Worm (Caenorhabditis elegans) whole organism, mixed stage, embryonic: ENCODE results near the gene dnj-10.

ENCODE experiments used
- M03D4.4 ChIP-seq: sonication (generic microtip); optimal IDR thresholded peaks from 2 replicates; lab custom pipeline; 2017; ENCODE audit warnings: mild to moderate bottlenecking, missing genetic modification characterization, missing compliant biosample characterization
- bed-3 ChIP-seq: fragments of 200-800 bp; sonication (Bioruptor generic); optimal IDR thresholded peaks from 3 replicates; lab custom pipeline; 2018; ENCODE audit warnings: mild to moderate bottlenecking, missing genetic modification characterization, moderate library complexity, missing compliant biosample characterization
- blmp-1 ChIP-seq: fragments of 150-350 bp; optimal IDR thresholded peaks from 2 replicates; lab custom pipeline; 2014; ENCODE audit warnings: missing biosample characterization, missing genetic modification characterization
- ceh-39 ChIP-seq: fragments of 150-350 bp; optimal IDR thresholded peaks from 2 replicates; lab custom pipeline; 2014; ENCODE audit warnings: missing biosample characterization, missing genetic modification characterization
- ceh-43 ChIP-seq: fragments of 200-800 bp; sonication (Bioruptor generic); optimal IDR thresholded peaks from 2 replicates; lab custom pipeline; 2018; ENCODE audit warnings: mild to moderate bottlenecking, missing genetic modification characterization, moderate library complexity, missing compliant biosample characterization
- ceh-83 ChIP-seq: fragments of 200-800 bp; sonication (Bioruptor generic); optimal IDR thresholded peaks from 2 replicates; lab custom pipeline; 2018; ENCODE audit warnings: mild to moderate bottlenecking, missing genetic modification characterization, missing compliant biosample characterization
- ces-1 ChIP-seq: fragments of 150-350 bp; optimal IDR thresholded peaks from 2 replicates; lab custom pipeline; 2014; ENCODE audit warnings: missing biosample characterization, missing genetic modification reagents, missing genetic modification characterization
- cnd-1 ChIP-seq: fragments of 200-800 bp; sonication (Bioruptor generic); optimal IDR thresholded peaks from 2 replicates; lab custom pipeline; 2018; ENCODE audit warnings: mild to moderate bottlenecking, missing genetic modification characterization, missing compliant biosample characterization
- drap-1 ChIP-seq: fragments of 200-800 bp; sonication (Bioruptor generic); optimal IDR thresholded peaks from 3 replicates; lab custom pipeline; 2018; ENCODE audit warnings: mild to moderate bottlenecking, missing genetic modification characterization, missing compliant biosample characterization
- elt-1 ChIP-seq: sonication (generic microtip); optimal IDR thresholded peaks from 2 replicates; lab custom pipeline; 2017; ENCODE audit warnings: missing genetic modification characterization, mild to moderate bottlenecking, missing compliant biosample characterization, antibody characterized with exemption, moderate library complexity, borderline replicate concordance; ENCODE audit not compliant: insufficient read depth
- elt-3 ChIP-seq: fragments of 150-350 bp; optimal IDR thresholded peaks from 2 replicates; lab custom pipeline; 2014; ENCODE audit warnings: missing biosample characterization, missing genetic modification characterization
- flh-1 ChIP-seq: fragments of 200-800 bp; sonication (Bioruptor generic); optimal IDR thresholded peaks from 2 replicates; lab custom pipeline; 2018; ENCODE audit warnings: mild to moderate bottlenecking, missing genetic modification characterization, moderate library complexity, missing compliant biosample characterization
- ham-2 ChIP-seq: fragments of 200-800 bp; sonication (Bioruptor generic); optimal IDR thresholded peaks from 2 replicates; lab custom pipeline; 2018; ENCODE audit warnings: mild to moderate bottlenecking, missing genetic modification characterization, missing compliant biosample characterization
- hlh-1 ChIP-seq: fragments of 150-350 bp; optimal IDR thresholded peaks from 2 replicates; lab custom pipeline; 2014; ENCODE audit warnings: missing biosample characterization, missing genetic modification reagents, missing genetic modification characterization
- lin-13 ChIP-seq: fragments of 150-350 bp; optimal IDR thresholded peaks from 2 replicates; lab custom pipeline; 2014; ENCODE audit warnings: missing biosample characterization, missing genetic modification characterization
- lin-32 ChIP-seq: fragments of 200-800 bp; sonication (Bioruptor generic); optimal IDR thresholded peaks from 2 replicates; lab custom pipeline; 2018; ENCODE audit warnings: mild to moderate bottlenecking, missing genetic modification characterization, missing compliant biosample characterization
- lsy-2 ChIP-seq: fragments of 150-350 bp; optimal IDR thresholded peaks from 2 replicates; lab custom pipeline; 2014; ENCODE audit warnings: missing biosample characterization, missing genetic modification characterization
- mab-5 ChIP-seq: fragments of 150-350 bp; optimal IDR thresholded peaks from 2 replicates; lab custom pipeline; 2014; ENCODE audit warnings: missing biosample characterization, missing genetic modification characterization
- mep-1 ChIP-seq: fragments of 150-350 bp; optimal IDR thresholded peaks from 2 replicates; lab custom pipeline; 2017; ENCODE audit warnings: missing biosample characterization, missing genetic modification reagents, missing genetic modification characterization, inconsistent platforms
- mls-2 ChIP-seq: sonication (generic microtip); optimal IDR thresholded peaks from 2 replicates; lab custom pipeline; 2016; ENCODE audit warnings: mild to moderate bottlenecking, missing genetic modification characterization, moderate library complexity, missing compliant biosample characterization
- nhr-12 ChIP-seq: fragments of 150-350 bp; optimal IDR thresholded peaks from 2 replicates; lab custom pipeline; 2014; ENCODE audit warnings: missing biosample characterization, missing genetic modification characterization
- nhr-2 ChIP-seq: fragments of 150-350 bp; optimal IDR thresholded peaks from 2 replicates; lab custom pipeline; 2014; ENCODE audit warnings: missing biosample characterization, missing genetic modification characterization
- nhr-237 ChIP-seq: fragments of 150-350 bp; optimal IDR thresholded peaks from 2 replicates; lab custom pipeline; 2014; ENCODE audit warnings: missing biosample characterization, missing genetic modification characterization
- nhr-28 ChIP-seq: fragments of 150-350 bp; optimal IDR thresholded peaks from 2 replicates; lab custom pipeline; 2014; ENCODE audit warnings: missing biosample characterization, missing genetic modification characterization
- nhr-76 ChIP-seq: sonication (generic microtip); optimal IDR thresholded peaks from 2 replicates; lab custom pipeline; 2017; ENCODE audit warnings: missing biosample characterization, missing genetic modification characterization
- pha-4 ChIP-seq: fragments of 150-350 bp; optimal IDR thresholded peaks from 2 replicates; lab custom pipeline; 2018; ENCODE audit warnings: missing biosample characterization, missing genetic modification reagents, missing genetic modification characterization
- sem-2 ChIP-seq: fragments of 200-800 bp; sonication (Bioruptor generic); optimal IDR thresholded peaks from 2 replicates; lab custom pipeline; 2018; ENCODE audit warnings: mild to moderate bottlenecking, missing genetic modification characterization, missing compliant biosample characterization
- snpc-4 ChIP-seq: fragments of 150-350 bp; optimal IDR thresholded peaks from 2 replicates; lab custom pipeline; 2014; ENCODE audit warnings: missing biosample characterization, missing genetic modification characterization
- sptf-1 ChIP-seq: sonication (generic microtip); optimal IDR thresholded peaks from 2 replicates; lab custom pipeline; 2017; ENCODE audit warnings: mild to moderate bottlenecking, missing genetic modification characterization, moderate library complexity, missing compliant biosample characterization
- tbx-8 ChIP-seq: fragments of 200-800 bp; sonication (Bioruptor generic); optimal IDR thresholded peaks from 2 replicates; lab custom pipeline; 2018; ENCODE audit warnings: mild to moderate bottlenecking, missing genetic modification characterization, moderate library complexity, missing compliant biosample characterization
- unc-120 ChIP-seq: sonication (generic microtip); optimal IDR thresholded peaks from 2 replicates; lab custom pipeline; 2017; ENCODE audit warnings: missing genetic modification characterization, missing compliant biosample characterization; ENCODE audit not compliant: poor library complexity, severe bottlenecking
- unc-62 ChIP-seq: fragments of 150-350 bp; optimal IDR thresholded peaks from 2 replicates; lab custom pipeline; 2014; ENCODE audit warnings: missing biosample characterization, missing genetic modification reagents, missing genetic modification characterization
- zip-8 ChIP-seq: fragments of 150-350 bp; optimal IDR thresholded peaks from 2 replicates; lab custom pipeline; 2014; ENCODE audit warnings: missing biosample characterization, missing genetic modification characterization
- ztf-11 ChIP-seq: fragments of 150-350 bp; optimal IDR thresholded peaks from 2 replicates; lab custom pipeline; 2014; ENCODE audit warnings: missing biosample characterization, missing genetic modification characterization

Gene dnj-10

ce11 chrIII:8654400-8654980 lies 23.5 kb downstream of the dnj-10 start:
- TF ChIP-seq nhr-12, result no peak

- TF ChIP-seq nhr-76 (tag; lab: Kevin White, UChicago), result no peak
- TF ChIP-seq ceh-39 (tag; lab: Kevin White, UChicago), result no peak
- no peak for TF ChIP-seq lin-32 (GFP tag; lab: Kevin White, UChicago)
- TF ChIP-seq ceh-83 (GFP tag; lab: Kevin White, UChicago), result no peak
- no peak for TF ChIP-seq nhr-28 (tag; lab: Kevin White, UChicago)
- no peak for TF ChIP-seq ztf-11 (tag; lab: Kevin White, UChicago)
- no peak for TF ChIP-seq flh-1 (GFP tag; lab: Kevin White, UChicago)
- TF ChIP-seq drap-1 (GFP tag; lab: Kevin White, UChicago), result no peak
- TF ChIP-seq hlh-1, result no peak
Measured at ce11 chrIII:8655412-8655811, 24.4 kb downstream of the dnj-10 start.

- no peak for TF ChIP-seq flh-1 (GFP tag; lab: Kevin White, UChicago)
Measured at ce11 chrIII:8656055-8656454, 25.1 kb downstream of the dnj-10 start.

ce11 chrIII:8656957-8657356 lies 26.0 kb downstream of the dnj-10 start:
- TF ChIP-seq mab-5 (tag; lab: Kevin White, UChicago) (no peak), cnd-1 (tag; lab: Kevin White, UChicago) (no peak), nhr-237 (tag; lab: Kevin White, UChicago) (no peak), hlh-1 (no peak), ceh-43 (GFP tag; lab: Kevin White, UChicago) (no peak), sem-2 (no peak), elt-3 (no peak), lin-32 (GFP tag; lab: Kevin White, UChicago) (no peak), tbx-8 (GFP tag; lab: Kevin White, UChicago) (no peak), pha-4 (no peak), M03D4.4 (tag; lab: Kevin White, UChicago) (no peak), mep-1 (tag; lab: Kevin White, UChicago) (no peak), bed-3 (GFP tag; lab: Kevin White, UChicago) (no peak), sptf-1 (tag; lab: Kevin White, UChicago) (no peak), lin-13 (tag; lab: Kevin White, UChicago) (no peak), nhr-2 (tag; lab: Kevin White, UChicago) (no peak), ztf-11 (tag; lab: Kevin White, UChicago) (no peak), elt-1 (tag; lab: Kevin White, UChicago) (no peak), nhr-76 (tag; lab: Kevin White, UChicago) (no peak)

- TF ChIP-seq hlh-1 (no peak), ces-1 (GFP tag; lab: Kevin White, UChicago) (no peak), unc-120 (tag; lab: Kevin White, UChicago) (no peak), nhr-76 (tag; lab: Kevin White, UChicago) (no peak), nhr-28 (tag; lab: Kevin White, UChicago) (no peak), unc-62 (GFP tag; lab: Kevin White, UChicago) (no peak)
Measured at ce11 chrIII:8657676-8658366, 26.9 kb downstream of the dnj-10 start.

ce11 chrIII:8658367-8658761 lies 27.4 kb downstream of the dnj-10 start:
- TF ChIP-seq mls-2 (tag; lab: Kevin White, UChicago), result no peak
- peak; percentile 21 for TF ChIP-seq elt-3
- no peak for TF ChIP-seq bed-3 (GFP tag; lab: Kevin White, UChicago)
- no peak for TF ChIP-seq ceh-39 (tag; lab: Kevin White, UChicago)
- TF ChIP-seq unc-120 (tag; lab: Kevin White, UChicago), result peak; percentile 59
- TF ChIP-seq ces-1 (GFP tag; lab: Kevin White, UChicago), result peak; percentile 48
- TF ChIP-seq drap-1 (GFP tag; lab: Kevin White, UChicago), result no peak
- peak; percentile 43 for TF ChIP-seq nhr-237 (tag; lab: Kevin White, UChicago)
- no peak for TF ChIP-seq zip-8 (tag; lab: Kevin White, UChicago)
- TF ChIP-seq nhr-28 (tag; lab: Kevin White, UChicago), result no peak
- no peak for TF ChIP-seq sptf-1 (tag; lab: Kevin White, UChicago)
- peak; percentile 38 for TF ChIP-seq hlh-1
- TF ChIP-seq lsy-2 (tag; lab: Kevin White, UChicago), result no peak
- TF ChIP-seq pha-4, result no peak
- TF ChIP-seq lin-32 (GFP tag; lab: Kevin White, UChicago), result no peak
- TF ChIP-seq sem-2, result no peak
- TF ChIP-seq nhr-12, result no peak
- TF ChIP-seq unc-62 (GFP tag; lab: Kevin White, UChicago), result peak; percentile 97
- TF ChIP-seq M03D4.4 (tag; lab: Kevin White, UChicago), result no peak
- no peak for TF ChIP-seq flh-1 (GFP tag; lab: Kevin White, UChicago)
- TF ChIP-seq ceh-83 (GFP tag; lab: Kevin White, UChicago), result no peak
- TF ChIP-seq mab-5 (tag; lab: Kevin White, UChicago), result no peak
- no peak for TF ChIP-seq cnd-1 (tag; lab: Kevin White, UChicago)
- no peak for TF ChIP-seq blmp-1
- TF ChIP-seq lin-13 (tag; lab: Kevin White, UChicago), result no peak
- no peak for TF ChIP-seq ceh-43 (GFP tag; lab: Kevin White, UChicago)
- TF ChIP-seq nhr-2 (tag; lab: Kevin White, UChicago), result no peak
- no peak for TF ChIP-seq ztf-11 (tag; lab: Kevin White, UChicago)
- TF ChIP-seq mep-1 (tag; lab: Kevin White, UChicago), result peak; percentile 46
- TF ChIP-seq snpc-4 (tag; lab: Kevin White, UChicago), result no peak
- no peak for TF ChIP-seq tbx-8 (GFP tag; lab: Kevin White, UChicago)
- TF ChIP-seq ham-2, result no peak
